Worm (Caenorhabditis elegans): Measurements from ENCODE around the gene T26C5.3.

Gene T26C5.3

DNA sequence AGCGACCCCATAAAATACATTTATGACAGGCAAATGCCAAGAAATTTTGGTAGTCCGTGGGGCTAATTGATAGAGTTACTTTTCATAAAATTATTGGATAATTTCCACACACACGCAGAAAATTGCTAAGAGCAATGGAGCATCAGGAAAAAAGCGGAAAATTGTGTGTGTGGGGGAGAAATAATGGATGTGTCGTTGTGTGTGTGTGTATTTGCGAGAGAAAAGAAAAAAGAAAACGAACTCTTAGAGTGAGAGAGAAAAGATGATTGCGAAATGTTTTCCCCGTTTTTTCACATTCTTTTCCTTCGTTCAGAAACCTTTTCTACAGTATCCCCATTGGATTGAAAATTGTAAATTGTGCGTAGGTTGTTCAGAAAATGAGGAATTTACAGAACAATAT lies 45.2 kb downstream of the T26C5.3 start:
- TF ChIP-seq cnd-1 (tag; optimal IDR thresholded peaks at IDR 0.05) (no peak), ces-1 (GFP tag; optimal IDR thresholded peaks at IDR 0.05) (peak; percentile 44), elt-3 (tag; optimal IDR thresholded peaks at IDR 0.05) (no peak), M03D4.4 (tag; optimal IDR thresholded peaks at IDR 0.05) (no peak)

DNA sequence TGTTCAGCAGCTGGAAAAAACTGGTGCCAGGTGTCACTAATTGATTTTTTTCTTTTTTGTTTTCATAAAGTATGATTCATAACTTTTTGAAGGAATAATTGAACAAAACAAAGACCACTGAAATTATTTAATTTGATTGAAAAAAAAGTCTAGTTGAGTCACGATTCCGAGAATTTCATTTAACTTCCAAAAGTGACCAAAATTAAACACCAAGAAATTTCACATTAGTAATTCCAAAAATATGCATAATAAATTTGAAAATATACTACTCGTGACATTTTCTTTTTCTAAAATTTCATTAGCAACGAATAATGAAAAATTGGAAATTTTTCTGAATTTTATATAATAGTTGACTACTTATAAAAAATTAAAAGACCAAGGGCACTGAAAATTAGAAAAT lies 45.7 kb downstream of the T26C5.3 start:
- no peak for TF ChIP-seq sptf-1 (tag; optimal IDR thresholded peaks at IDR 0.05)
- TF ChIP-seq sem-2 (GFP tag; optimal IDR thresholded peaks at IDR 0.05), result no peak
- no peak for TF ChIP-seq mep-1 (tag; optimal IDR thresholded peaks at IDR 0.05)
- no peak for TF ChIP-seq nhr-76 (tag; optimal IDR thresholded peaks at IDR 0.05)
- TF ChIP-seq lin-32 (GFP tag; optimal IDR thresholded peaks at IDR 0.05), result no peak
- TF ChIP-seq zip-8 (tag; optimal IDR thresholded peaks at IDR 0.05), result no peak
- TF ChIP-seq blmp-1 (tag; optimal IDR thresholded peaks at IDR 0.05), result no peak
- TF ChIP-seq flh-1 (GFP tag; optimal IDR thresholded peaks at IDR 0.05), result no peak
- no peak for TF ChIP-seq snpc-4 (tag; optimal IDR thresholded peaks at IDR 0.05)

DNA sequence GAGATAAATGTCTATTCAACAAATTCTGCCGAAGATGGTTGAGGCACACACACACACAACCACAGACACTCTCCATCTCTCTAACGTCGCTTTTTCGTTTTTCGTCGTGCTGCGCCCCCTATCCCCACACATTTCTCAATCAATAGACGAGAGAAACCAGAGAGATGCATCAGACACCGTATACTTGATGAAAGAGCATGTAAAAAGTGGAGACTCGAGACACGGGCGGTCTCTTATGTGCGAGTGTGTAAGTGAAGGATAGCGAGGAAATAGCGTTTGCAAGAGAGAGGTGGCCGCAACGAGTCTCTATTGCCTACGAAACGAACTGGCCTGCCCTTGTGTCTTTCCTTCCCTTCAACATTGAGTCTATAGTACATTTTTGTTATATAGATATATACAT lies 46.4 kb downstream of the T26C5.3 start:
- TF ChIP-seq M03D4.4 (tag; optimal IDR thresholded peaks at IDR 0.05), result no peak
- peak; percentile 82 for TF ChIP-seq lsy-2 (tag; optimal IDR thresholded peaks at IDR 0.05)
- TF ChIP-seq zip-8 (tag; optimal IDR thresholded peaks at IDR 0.05), result no peak
- TF ChIP-seq ceh-39 (tag; optimal IDR thresholded peaks at IDR 0.05), result peak; percentile 75
- peak; percentile 85 for TF ChIP-seq nhr-237 (tag; optimal IDR thresholded peaks at IDR 0.05)
- peak; percentile 91 for TF ChIP-seq pha-4 (tag; optimal IDR thresholded peaks at IDR 0.05)
- peak; percentile 65 for TF ChIP-seq drap-1 (GFP tag; optimal IDR thresholded peaks at IDR 0.05)
- no peak for TF ChIP-seq nhr-76 (tag; optimal IDR thresholded peaks at IDR 0.05)
- no peak for TF ChIP-seq blmp-1 (tag; optimal IDR thresholded peaks at IDR 0.05)
- peak; percentile 21 for TF ChIP-seq lin-13 (tag; optimal IDR thresholded peaks at IDR 0.05)
- TF ChIP-seq ceh-83 (GFP tag; optimal IDR thresholded peaks at IDR 0.05), result no peak
- no peak for TF ChIP-seq nhr-28 (tag; optimal IDR thresholded peaks at IDR 0.05)
- TF ChIP-seq unc-62 (GFP tag; optimal IDR thresholded peaks at IDR 0.05), result peak; percentile 77
- peak; percentile 20 for TF ChIP-seq ztf-11 (tag; optimal IDR thresholded peaks at IDR 0.05)
- TF ChIP-seq lin-32 (GFP tag; optimal IDR thresholded peaks at IDR 0.05), result no peak
- TF ChIP-seq ceh-43 (GFP tag; optimal IDR thresholded peaks at IDR 0.05), result no peak
- peak; percentile 78 for TF ChIP-seq mls-2 (tag; optimal IDR thresholded peaks at IDR 0.05)
- no peak for TF ChIP-seq unc-39 (tag; optimal IDR thresholded peaks at IDR 0.05)
- no peak for TF ChIP-seq tbx-8 (GFP tag; optimal IDR thresholded peaks at IDR 0.05)
- peak; percentile 87 for TF ChIP-seq ces-1 (GFP tag; optimal IDR thresholded peaks at IDR 0.05)
- peak; percentile 75 for TF ChIP-seq mep-1 (tag; optimal IDR thresholded peaks at IDR 0.05)
- peak; percentile 50 for TF ChIP-seq cnd-1 (tag; optimal IDR thresholded peaks at IDR 0.05)
- TF ChIP-seq hlh-1 (tag; optimal IDR thresholded peaks at IDR 0.05), result peak; percentile 78
- TF ChIP-seq mab-5 (tag; optimal IDR thresholded peaks at IDR 0.05), result no peak
- peak; percentile 53 for TF ChIP-seq nhr-2 (tag; optimal IDR thresholded peaks at IDR 0.05)
- TF ChIP-seq elt-1 (tag; optimal IDR thresholded peaks at IDR 0.05; ENCODE audit: borderline replicate concordance, insufficient read depth), result no peak
- peak; percentile 53 for TF ChIP-seq sptf-1 (tag; optimal IDR thresholded peaks at IDR 0.05)
- TF ChIP-seq elt-3 (tag; optimal IDR thresholded peaks at IDR 0.05), result peak; percentile 2
- TF ChIP-seq snpc-4 (tag; optimal IDR thresholded peaks at IDR 0.05), result no peak
- no peak for TF ChIP-seq flh-1 (GFP tag; optimal IDR thresholded peaks at IDR 0.05)
- TF ChIP-seq ham-2 (GFP tag; optimal IDR thresholded peaks at IDR 0.05), result peak; percentile 58
- no peak for TF ChIP-seq bed-3 (GFP tag; optimal IDR thresholded peaks at IDR 0.05)
- TF ChIP-seq sem-2 (GFP tag; optimal IDR thresholded peaks at IDR 0.05), result no peak
- peak; percentile 67 for TF ChIP-seq unc-120 (tag; optimal IDR thresholded peaks at IDR 0.05; ENCODE audit: poor library complexity, severe bottlenecking)

DNA sequence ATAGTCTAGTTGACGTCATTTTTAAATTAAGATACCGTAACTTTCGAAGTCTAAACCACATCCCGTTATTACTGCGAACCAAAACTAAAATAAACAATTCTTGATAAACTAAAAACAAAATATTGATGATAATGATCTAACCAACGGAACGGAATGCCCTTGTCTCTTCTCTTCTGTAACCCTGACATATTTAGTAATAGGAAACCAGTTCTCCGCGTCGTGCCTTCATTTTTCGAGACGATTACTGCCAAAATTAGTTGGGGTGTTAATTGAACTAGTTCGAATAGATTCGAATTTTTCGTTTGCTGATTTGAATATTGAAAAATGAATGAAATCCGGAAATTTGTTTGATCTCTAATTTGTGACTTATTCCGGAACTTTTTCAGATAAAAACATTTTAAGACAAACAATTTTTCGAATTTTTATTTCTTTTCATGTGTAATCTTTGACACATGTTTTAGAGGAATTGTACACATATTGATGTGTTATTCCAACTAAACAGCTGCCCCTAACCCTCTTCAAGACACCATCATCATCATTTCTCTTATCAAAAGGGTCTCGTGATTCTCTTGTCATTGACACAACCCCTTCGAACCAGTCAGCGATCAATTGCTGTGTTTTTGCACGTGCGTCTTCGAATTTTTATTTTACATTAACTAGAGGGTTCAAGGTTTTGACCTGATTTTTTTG lies 47.4 kb downstream of the T26C5.3 start:
- TF ChIP-seq ceh-39 (tag; optimal IDR thresholded peaks at IDR 0.05), result no peak
- TF ChIP-seq unc-62 (GFP tag; optimal IDR thresholded peaks at IDR 0.05), result peak; percentile 83
- TF ChIP-seq pha-4 (tag; optimal IDR thresholded peaks at IDR 0.05), result no peak
- TF ChIP-seq M03D4.4 (tag; optimal IDR thresholded peaks at IDR 0.05), result no peak
- TF ChIP-seq elt-3 (tag; optimal IDR thresholded peaks at IDR 0.05), result no peak
- TF ChIP-seq hlh-1 (tag; optimal IDR thresholded peaks at IDR 0.05), result peak; percentile 85
- TF ChIP-seq cnd-1 (tag; optimal IDR thresholded peaks at IDR 0.05), result no peak
- peak; percentile 34 for TF ChIP-seq ces-1 (GFP tag; optimal IDR thresholded peaks at IDR 0.05)
- TF ChIP-seq mab-5 (tag; optimal IDR thresholded peaks at IDR 0.05), result no peak
